Fruit fly (Drosophila melanogaster) whole organism, embryonic: ENCODE results near the gene CG34057.

ENCODE experiments used
- B-H2 ChIP-seq: fragments of 200-800 bp; sonication (Bioruptor generic); optimal IDR thresholded peaks from 2 replicates; lab custom pipeline; 2018; ENCODE audit warnings: missing biosample characterization, mild to moderate bottlenecking, missing genetic modification characterization
- Blimp-1 ChIP-seq: fragments of 200-800 bp; sonication (Bioruptor generic); optimal IDR thresholded peaks from 3 replicates; lab custom pipeline; 2018; ENCODE audit warnings: missing biosample characterization, missing genetic modification characterization, mild to moderate bottlenecking, moderate library complexity, missing genetic modification reagents
- CG1024 ChIP-seq: fragments of 200-800 bp; sonication (Bioruptor generic); IDR thresholded peaks from 2 replicates; pipeline ENCODE4 v1.3.6; 2022; ENCODE audit warnings: missing biosample characterization, missing genetic modification characterization
- CG10267 ChIP-seq: fragments of 200-800 bp; sonication (Bioruptor generic); optimal IDR thresholded peaks from 2 replicates; lab custom pipeline; 2018; ENCODE audit warnings: missing biosample characterization, mild to moderate bottlenecking, missing genetic modification characterization, moderate library complexity
- CG10979 ChIP-seq: fragments of 200-800 bp; sonication (Bioruptor generic); optimal IDR thresholded peaks from 2 replicates; lab custom pipeline; 2018; ENCODE audit warnings: missing biosample characterization, mild to moderate bottlenecking, missing genetic modification characterization, moderate library complexity
- CG1233 ChIP-seq: fragments of 200-800 bp; sonication (Bioruptor generic); optimal IDR thresholded peaks from 4 replicates; lab custom pipeline; 2018; ENCODE audit warnings: missing biosample characterization, mild to moderate bottlenecking, missing genetic modification characterization
- CG13287 ChIP-seq: fragments of 200-800 bp; sonication (Bioruptor generic); IDR thresholded peaks from 2 replicates; pipeline ENCODE4 v1.3.6; 2022; ENCODE audit warnings: missing biosample characterization, missing genetic modification characterization; ENCODE audit not compliant: partially characterized antibody
- CG13775 ChIP-seq: fragments of 200-800 bp; sonication (Bioruptor generic); optimal IDR thresholded peaks from 3 replicates; lab custom pipeline; 2017; ENCODE audit warnings: missing biosample characterization, mild to moderate bottlenecking, missing genetic modification characterization
- CG15696 ChIP-seq: fragments of 200-800 bp; sonication (Bioruptor generic); optimal IDR thresholded peaks from 2 replicates; lab custom pipeline; 2019; ENCODE audit warnings: missing biosample characterization, mild to moderate bottlenecking, missing genetic modification characterization, moderate library complexity
- CG17361 ChIP-seq: fragments of 200-800 bp; sonication (Bioruptor generic); IDR thresholded peaks from 3 replicates; pipeline ENCODE4 v1.3.6; 2022; ENCODE audit warnings: missing biosample characterization, missing genetic modification characterization
- CG17829 ChIP-seq: fragments of 200-800 bp; optimal IDR thresholded peaks from 2 replicates; lab custom pipeline; 2019; ENCODE audit warnings: missing biosample characterization, mild to moderate bottlenecking, missing genetic modification characterization, moderate library complexity
- CG18262 ChIP-seq: fragments of 200-800 bp; optimal IDR thresholded peaks from 3 replicates; lab custom pipeline; 2019; ENCODE audit warnings: missing biosample characterization, mild to moderate bottlenecking, missing genetic modification characterization, moderate library complexity
- CG18599 ChIP-seq: fragments of 200-800 bp; sonication (Bioruptor generic); optimal IDR thresholded peaks from 3 replicates; lab custom pipeline; 2017; ENCODE audit warnings: missing biosample characterization, missing genetic modification characterization, mild to moderate bottlenecking, moderate library complexity, missing genetic modification reagents
- CG2712 ChIP-seq: fragments of 200-800 bp; optimal IDR thresholded peaks from 3 replicates; lab custom pipeline; 2019; ENCODE audit warnings: missing biosample characterization, mild to moderate bottlenecking, missing genetic modification characterization, moderate library complexity
- CG30020 ChIP-seq: fragments of 200-800 bp; optimal IDR thresholded peaks from 2 replicates; lab custom pipeline; 2019; ENCODE audit warnings: missing biosample characterization, mild to moderate bottlenecking, missing genetic modification characterization, moderate library complexity
- CG6854 ChIP-seq: fragments of 200-800 bp; sonication (Bioruptor generic); optimal IDR thresholded peaks from 3 replicates; lab custom pipeline; 2017; ENCODE audit warnings: missing biosample characterization, mild to moderate bottlenecking, missing genetic modification characterization
- CG7271 ChIP-seq: fragments of 200-800 bp; sonication (Bioruptor generic); optimal IDR thresholded peaks from 2 replicates; lab custom pipeline; 2018; ENCODE audit warnings: missing biosample characterization, mild to moderate bottlenecking, missing genetic modification characterization, moderate library complexity
- CG7556 ChIP-seq: fragments of 200-800 bp; sonication (Bioruptor generic); optimal IDR thresholded peaks from 2 replicates; lab custom pipeline; 2017; ENCODE audit warnings: missing biosample characterization, mild to moderate bottlenecking, missing genetic modification characterization
- CG7745 ChIP-seq: fragments of 200-800 bp; sonication (Bioruptor generic); optimal IDR thresholded peaks from 2 replicates; lab custom pipeline; 2018; ENCODE audit warnings: missing biosample characterization, mild to moderate bottlenecking, missing genetic modification characterization, moderate library complexity
- CG7839 ChIP-seq: fragments of 200-800 bp; sonication (Bioruptor generic); optimal IDR thresholded peaks from 3 replicates; lab custom pipeline; 2018; ENCODE audit warnings: missing biosample characterization, mild to moderate bottlenecking, missing genetic modification characterization, moderate library complexity
- CG7963 ChIP-seq: fragments of 200-800 bp; sonication (Bioruptor generic); IDR thresholded peaks from 3 replicates; pipeline ENCODE4 v1.3.6; 2022; ENCODE audit warnings: missing biosample characterization, missing genetic modification characterization; ENCODE audit not compliant: partially characterized antibody
- CG9817 ChIP-seq: fragments of 200-800 bp; sonication (Bioruptor generic); optimal IDR thresholded peaks from 2 replicates; lab custom pipeline; 2018; ENCODE audit warnings: missing biosample characterization, mild to moderate bottlenecking, missing genetic modification characterization, moderate library complexity
- Ets65A ChIP-seq: fragments of 200-800 bp; sonication (Bioruptor generic); peaks from one replicate; lab custom pipeline; 2016; ENCODE audit warnings: missing biosample characterization, missing genetic modification characterization
- Fer3 ChIP-seq: fragments of 200-800 bp; sonication (Bioruptor generic); optimal IDR thresholded peaks from 2 replicates; lab custom pipeline; 2018; ENCODE audit warnings: missing biosample characterization, mild to moderate bottlenecking, missing genetic modification characterization, moderate library complexity
- HLH3B ChIP-seq: fragments of 200-800 bp; sonication (Bioruptor generic); IDR thresholded peaks from 2 replicates; pipeline ENCODE4 v1.3.6; 2022; ENCODE audit warnings: missing biosample characterization, missing genetic modification characterization
- Optix ChIP-seq: fragments of 200-800 bp; sonication (Bioruptor generic); IDR thresholded peaks from 3 replicates; pipeline ENCODE4 v1.3.6; 2022; ENCODE audit warnings: missing biosample characterization, missing genetic modification characterization
- Pdp1 ChIP-seq, 2 experiments: fragments of 200-800 bp; sonication (Bioruptor generic); optimal IDR thresholded peaks; 3 replicates each; lab custom pipeline; 2016; ENCODE audit warnings: missing biosample characterization in 2 of 2, missing genetic modification characterization in 2 of 2, mild to moderate bottlenecking in 1 of 2, moderate library complexity in 1 of 2
- Rfx ChIP-seq: fragments of 200-800 bp; sonication (Bioruptor generic); IDR thresholded peaks from 2 replicates; pipeline ENCODE4 v1.3.6; 2022; ENCODE audit warnings: missing biosample characterization, missing genetic modification characterization
- Xrp1 ChIP-seq: fragments of 200-800 bp; sonication (Bioruptor generic); IDR thresholded peaks from 2 replicates; pipeline ENCODE4 v1.3.6; 2022; ENCODE audit warnings: missing biosample characterization, missing genetic modification characterization
- ac ChIP-seq: fragments of 200-800 bp; sonication (Bioruptor generic); optimal IDR thresholded peaks from 3 replicates; lab custom pipeline; 2017; ENCODE audit warnings: missing biosample characterization, mild to moderate bottlenecking, missing genetic modification characterization
- ap ChIP-seq: fragments of 200-800 bp; sonication (Bioruptor generic); IDR thresholded peaks from 2 replicates; pipeline ENCODE4 v1.3.6; 2022; ENCODE audit warnings: missing biosample characterization, missing genetic modification characterization
- az2 ChIP-seq: fragments of 200-800 bp; sonication (Bioruptor generic); optimal IDR thresholded peaks from 3 replicates; lab custom pipeline; 2016; ENCODE audit warnings: missing biosample characterization, missing genetic modification characterization
- bsh ChIP-seq, 2 experiments: fragments of 200-800 bp; sonication (Bioruptor generic); optimal IDR thresholded peaks; 2 replicates each; lab custom pipeline; 2017 to 2018; ENCODE audit warnings: mild to moderate bottlenecking in 2 of 2, missing biosample characterization in 2 of 2, missing genetic modification characterization in 2 of 2, moderate library complexity in 1 of 2
- dysf ChIP-seq: fragments of 200-800 bp; sonication (Bioruptor generic); IDR thresholded peaks from 3 replicates; pipeline ENCODE4 v1.3.6; 2022; ENCODE audit warnings: missing biosample characterization, missing genetic modification characterization
- fd96Cb ChIP-seq: fragments of 200-800 bp; sonication (Bioruptor generic); optimal IDR thresholded peaks from 2 replicates; lab custom pipeline; 2018; ENCODE audit warnings: missing biosample characterization, mild to moderate bottlenecking, missing genetic modification characterization, moderate library complexity
- gem ChIP-seq: fragments of 200-800 bp; sonication (Bioruptor generic); optimal IDR thresholded peaks from 2 replicates; lab custom pipeline; 2019; ENCODE audit warnings: missing biosample characterization, mild to moderate bottlenecking, missing genetic modification characterization, moderate library complexity
- grau ChIP-seq: fragments of 200-800 bp; optimal IDR thresholded peaks from 3 replicates; lab custom pipeline; 2019; ENCODE audit warnings: missing biosample characterization, mild to moderate bottlenecking, missing genetic modification characterization, moderate library complexity
- hkb ChIP-seq, 2 experiments: fragments of 200-800 bp in 1 of 2; fragments of >200 bp in 1 of 2; sonication (Bioruptor generic) in 1 of 2; IDR thresholded peaks in 1 of 2; optimal IDR thresholded peaks in 1 of 2; 2 replicates each; pipeline versions ENCODE4 v1.3.6 to Lab custom; 2017 to 2022; ENCODE audit warnings: missing biosample characterization in 1 of 2, missing genetic modification characterization in 1 of 2
- jumu ChIP-seq: fragments of 200-800 bp; sonication (Bioruptor generic); optimal IDR thresholded peaks from 3 replicates; lab custom pipeline; 2016; ENCODE audit warnings: missing biosample characterization, missing genetic modification characterization
- lab ChIP-seq: fragments of 200-800 bp; sonication (Bioruptor generic); optimal IDR thresholded peaks from 3 replicates; lab custom pipeline; 2017; ENCODE audit warnings: missing biosample characterization, missing genetic modification characterization, mild to moderate bottlenecking, moderate library complexity, missing genetic modification reagents
- lmd ChIP-seq: fragments of 200-800 bp; sonication (Bioruptor generic); IDR thresholded peaks from 2 replicates; pipeline ENCODE4 v1.3.6; 2022; ENCODE audit warnings: missing biosample characterization, missing genetic modification characterization
- phol ChIP-seq: fragments of 200-800 bp; sonication (Bioruptor generic); optimal IDR thresholded peaks from 3 replicates; lab custom pipeline; 2018; ENCODE audit warnings: missing biosample characterization, mild to moderate bottlenecking, missing genetic modification characterization, moderate library complexity
- row ChIP-seq: fragments of 200-800 bp; sonication (Bioruptor generic); IDR thresholded peaks from 3 replicates; pipeline ENCODE4 v1.3.6; 2022; ENCODE audit warnings: missing biosample characterization, missing genetic modification characterization
- sob ChIP-seq: fragments of 200-800 bp; sonication (Bioruptor generic); IDR thresholded peaks from 2 replicates; pipeline ENCODE4 v1.3.6; 2022; ENCODE audit warnings: missing biosample characterization, missing genetic modification characterization
- sr ChIP-seq: fragments of 200-800 bp; sonication (Bioruptor generic); IDR thresholded peaks from 3 replicates; pipeline ENCODE4 v1.3.6; 2022; ENCODE audit warnings: missing biosample characterization, missing genetic modification characterization
- stc ChIP-seq: fragments of 200-800 bp; sonication (Bioruptor generic); IDR thresholded peaks from 2 replicates; pipeline ENCODE4 v1.3.6; 2022; ENCODE audit warnings: missing biosample characterization, missing genetic modification characterization
- tgo ChIP-seq: fragments of 200-800 bp; sonication (Bioruptor generic); IDR thresholded peaks from 3 replicates; pipeline ENCODE4 v1.3.6; 2022; ENCODE audit warnings: missing biosample characterization, missing genetic modification characterization
- wor ChIP-seq: fragments of 200-800 bp; sonication (Bioruptor generic); IDR thresholded peaks from 2 replicates; pipeline ENCODE4 v1.3.6; 2022; ENCODE audit warnings: missing biosample characterization, missing genetic modification characterization

Gene CG34057

DNA sequence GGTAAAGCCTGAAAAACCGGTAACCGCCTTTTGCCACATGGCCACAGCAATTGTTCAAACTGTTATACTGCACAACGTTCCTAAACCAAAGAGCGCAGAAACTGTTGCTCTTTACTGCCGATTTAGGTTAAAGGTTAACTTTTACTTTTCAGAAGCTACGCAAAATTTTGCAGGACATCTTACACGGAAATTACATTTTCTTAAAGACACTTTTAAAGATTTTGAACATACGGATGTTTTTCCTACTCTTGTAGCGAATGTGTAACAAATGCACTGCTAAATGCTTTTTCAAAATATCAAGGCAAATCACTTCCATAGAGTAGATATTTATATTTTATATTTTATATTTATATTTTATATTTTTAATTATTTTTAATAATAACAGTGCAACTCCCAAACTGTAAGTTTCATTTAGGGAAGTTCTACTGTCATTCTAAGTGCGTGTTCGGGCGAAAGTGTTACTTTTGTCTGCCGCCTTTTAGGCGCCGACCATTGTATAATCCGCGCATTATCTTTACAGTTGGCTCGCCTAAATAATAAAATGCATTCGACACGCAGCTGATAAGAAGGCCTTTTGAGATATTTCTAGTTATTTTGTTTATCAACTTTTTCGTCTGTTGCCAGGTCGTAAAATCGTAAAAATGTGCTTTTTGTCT, 14.8 kb upstream of the CG34057 start (continued):
- TF ChIP-seq CG10267 (peak; percentile 22), tgo (GFP tag; lab: Robert Waterston, UW) (peak; percentile 21; the same call in 2 of the 3 replicates), CG13287 (GFP tag; lab: Robert Waterston, UW) (0 out of 2 replicates have a peak, but pooled peaks have one; percentile 0), Optix (GFP tag; lab: Robert Waterston, UW) (no peak), gem (tag; lab: Kevin White, UChicago) (peak; percentile 54), CG1233 (GFP tag; lab: Kevin White, UChicago) (no peak), jumu (GFP tag; lab: Kevin White, UChicago) (no peak), lmd (peak; percentile 32; the same call in 1 of the 2 replicates), sr (GFP tag; lab: Robert Waterston, UW) (no peak), B-H2 (GFP tag; lab: Kevin White, UChicago) (no peak), bsh (GFP tag; optimal IDR thresholded peaks at IDR 0.05; lab: Kevin White, UChicago) (no peak), Fer3 (tag; lab: Kevin White, UChicago) (peak; percentile 33), CG6854 (GFP tag; lab: Kevin White, UChicago) (peak; percentile 16), CG7839 (tag; lab: Kevin White, UChicago) (peak; percentile 58), CG9817 (tag; lab: Kevin White, UChicago) (peak; percentile 13), dysf (GFP tag; lab: Robert Waterston, UW) (peak; percentile 48; the same call in 1 of the 3 replicates), Xrp1 (no peak), CG18599 (peak; percentile 71), CG7745 (no peak), Ets65A (GFP tag; lab: Kevin White, UChicago) (no peak), CG10979 (tag; lab: Kevin White, UChicago) (peak; percentile 40), CG18262 (peak; percentile 45), Blimp-1 (GFP tag; lab: Kevin White, UChicago) (peak; percentile 54), az2 (GFP tag; lab: Kevin White, UChicago) (no peak), sob (GFP tag; lab: Robert Waterston, UW) (0 out of 2 replicates have a peak, but pooled peaks have one; percentile 7), CG17829 (tag; lab: Kevin White, UChicago) (peak; percentile 11), hkb (optimal IDR thresholded peaks at IDR 0.05; lab: Kevin White, UChicago) (no peak), hkb (GFP tag; IDR thresholded peaks at IDR 0.05; lab: Robert Waterston, UW) (no peak), CG17361 (GFP tag; lab: Robert Waterston, UW) (peak; percentile 43; the same call in 1 of the 3 replicates), wor (no peak), CG7963 (GFP tag; lab: Robert Waterston, UW) (no peak), CG7271 (tag; lab: Kevin White, UChicago) (no peak), row (no peak), CG13775 (GFP tag; lab: Kevin White, UChicago) (no peak), CG2712 (tag; lab: Kevin White, UChicago) (peak; percentile 57), grau (tag; lab: Kevin White, UChicago) (peak; percentile 42), HLH3B (GFP tag; lab: Robert Waterston, UW) (0 out of 2 replicates have a peak, but pooled peaks have one; percentile 30), ap (GFP tag; lab: Robert Waterston, UW) (no peak), Pdp1 (GFP tag; optimal IDR thresholded peaks at IDR 0.05; lab: Kevin White, UChicago) (peak in 1 of 2 experiments; percentile 81), phol (tag; lab: Kevin White, UChicago) (peak; percentile 52), CG1024 (GFP tag; lab: Robert Waterston, UW) (no peak), CG15696 (tag; lab: Kevin White, UChicago) (peak; percentile 19), CG7556 (peak; percentile 38), fd96Cb (tag; lab: Kevin White, UChicago) (peak; percentile 26), lab (GFP tag; lab: Kevin White, UChicago) (peak; percentile 46), stc (GFP tag; lab: Robert Waterston, UW) (peak; percentile 49; the same call in 1 of the 2 replicates), CG30020 (no peak), Rfx (GFP tag; lab: Robert Waterston, UW) (peak; percentile 33), ac (no peak)
